Fruit fly (Drosophila melanogaster): ENCODE measurements around the gene CG18301.

dm6 chr2L:10502862-10503261 lies 28.8 kb upstream of the CG18301 start:
- TF ChIP-seq h (optimal IDR thresholded peaks at IDR 0.05) = no peak
- no peak for TF ChIP-seq Sin3A (optimal IDR thresholded peaks at IDR 0.05)
- TF ChIP-seq insv (optimal IDR thresholded peaks at IDR 0.05) = no peak
- no peak for TF ChIP-seq Myc (optimal IDR thresholded peaks at IDR 0.05)
- no peak for TF ChIP-seq psq (optimal IDR thresholded peaks at IDR 0.05)
- no peak for TF ChIP-seq ttk (optimal IDR thresholded peaks at IDR 0.05)

Measured in Kc167 (cell line).